Fruit fly (Drosophila melanogaster): ENCODE measurements around the gene CG43057.
A peak's percentile ranks its signal among the peaks of the same experiment; 100 is the strongest.

CG43057 gene

dm6 chr2L:8277561-8278201, 33.9 kb upstream of the CG43057 start (continued):
- TF ChIP-seq CG11695 (GFP tag; IDR thresholded peaks at IDR 0.05), result peak; percentile 99
- peak; percentile 99 for TF ChIP-seq CG10979 (tag; optimal IDR thresholded peaks at IDR 0.05)
- TF ChIP-seq ewg (GFP tag; optimal IDR thresholded peaks at IDR 0.05), result peak; percentile 94
- peak; percentile 99 for TF ChIP-seq sim (GFP tag; IDR thresholded peaks at IDR 0.05)
- peak; percentile 73 for TF ChIP-seq CG34376 (GFP tag; optimal IDR thresholded peaks at IDR 0.05)
- peak; percentile 99 for TF ChIP-seq croc (GFP tag; conservative IDR thresholded peaks at IDR 0.05)
- peak; percentile 98 for TF ChIP-seq Chrac-16 (GFP tag; optimal IDR thresholded peaks at IDR 0.05)
- peak; percentile 93 for TF ChIP-seq psq (GFP tag; optimal IDR thresholded peaks at IDR 0.05)
- no peak for TF ChIP-seq pita (GFP tag; optimal IDR thresholded peaks at IDR 0.05)
- peak; percentile 66 for TF ChIP-seq CG3995 (GFP tag; optimal IDR thresholded peaks at IDR 0.05)
- TF ChIP-seq Doc3 (GFP tag; IDR thresholded peaks at IDR 0.05; ENCODE audit: partially characterized antibody), result no peak
- TF ChIP-seq CkIIα-i1 (GFP tag; IDR thresholded peaks at IDR 0.05), result peak; percentile 78; the same call in 1 of the 2 replicates
- peak; percentile 83 for TF ChIP-seq ham (GFP tag; IDR thresholded peaks at IDR 0.05)
- 0 out of 3 replicates have a peak, but pooled peaks have one; percentile 44 for TF ChIP-seq Opbp (GFP tag; IDR thresholded peaks at IDR 0.05; ENCODE audit: partially characterized antibody)
- TF ChIP-seq slp2 (GFP tag; optimal IDR thresholded peaks at IDR 0.05), result peak; percentile 84
- peak; percentile 73 for TF ChIP-seq ftz-f1 (GFP tag; optimal IDR thresholded peaks at IDR 0.05)
- TF ChIP-seq chinmo (GFP tag; IDR thresholded peaks at IDR 0.05; ENCODE audit: partially characterized antibody), result 0 out of 4 replicates have a peak, but pooled peaks have one; percentile 51
- TF ChIP-seq CG17912 (GFP tag; optimal IDR thresholded peaks at IDR 0.05), result peak; percentile 84
- TF ChIP-seq CG4404 (GFP tag; IDR thresholded peaks at IDR 0.05), result peak; percentile 98
- peak; percentile 99 for TF ChIP-seq oc (tag; optimal IDR thresholded peaks at IDR 0.05)
- peak; percentile 99 for TF ChIP-seq CG32767 (GFP tag; IDR thresholded peaks at IDR 0.05)
- TF ChIP-seq twi (tag; optimal IDR thresholded peaks at IDR 0.05), result peak; percentile 90
- TF ChIP-seq sqz (GFP tag; optimal IDR thresholded peaks at IDR 0.05), result peak; percentile 98
- peak; percentile 92 for TF ChIP-seq Taf1 (GFP tag; IDR thresholded peaks at IDR 0.05)
- peak; percentile 93 for TF ChIP-seq cwo (GFP tag; optimal IDR thresholded peaks at IDR 0.05)
- TF ChIP-seq grau (tag; optimal IDR thresholded peaks at IDR 0.05), result peak; percentile 93
- peak; percentile 95 for TF ChIP-seq Lim3 (GFP tag; IDR thresholded peaks at IDR 0.05)
- peak; percentile 98 for TF ChIP-seq CG2202 (tag; optimal IDR thresholded peaks at IDR 0.05)
- peak; percentile 96 for TF ChIP-seq odd (GFP tag; optimal IDR thresholded peaks at IDR 0.05)
- TF ChIP-seq CG13775 (GFP tag; optimal IDR thresholded peaks at IDR 0.05), result peak; percentile 97
- no peak for TF ChIP-seq gfzf (GFP tag; optimal IDR thresholded peaks at IDR 0.05)
- TF ChIP-seq CG42726 (GFP tag; IDR thresholded peaks at IDR 0.05; ENCODE audit: partially characterized antibody), result 0 out of 2 replicates have a peak, but pooled peaks have one; percentile 16
- TF ChIP-seq rib (GFP tag; IDR thresholded peaks at IDR 0.05), result peak; percentile 97
- peak; percentile 95 for TF ChIP-seq Dbx (GFP tag; IDR thresholded peaks at IDR 0.05)
- peak; percentile 45 for TF ChIP-seq mirr (GFP tag; optimal IDR thresholded peaks at IDR 0.05)
- TF ChIP-seq crc (GFP tag; optimal IDR thresholded peaks at IDR 0.05), result peak; percentile 83
- TF ChIP-seq CG12155 (GFP tag; optimal IDR thresholded peaks at IDR 0.05), result peak; percentile 94
- TF ChIP-seq Doc2 (GFP tag; IDR thresholded peaks at IDR 0.05), result peak; percentile 83
- peak; percentile 78 for TF ChIP-seq en (GFP tag; optimal IDR thresholded peaks at IDR 0.05)
- no peak for TF ChIP-seq luna (GFP tag; optimal IDR thresholded peaks at IDR 0.05)
- peak; percentile 98 for TF ChIP-seq CG7556 (GFP tag; optimal IDR thresholded peaks at IDR 0.05)
- peak; percentile 67 for TF ChIP-seq CTCF (GFP tag; optimal IDR thresholded peaks at IDR 0.05)
- TF ChIP-seq Mrtf (GFP tag; IDR thresholded peaks at IDR 0.05), result peak; percentile 96
- peak; percentile 95 for TF ChIP-seq CG6272 (GFP tag; IDR thresholded peaks at IDR 0.05)
- peak; percentile 98 for TF ChIP-seq CG12104 (GFP tag; optimal IDR thresholded peaks at IDR 0.05)
- TF ChIP-seq wor (GFP tag; IDR thresholded peaks at IDR 0.05), result peak; percentile 97
- peak; percentile 98 for TF ChIP-seq phol (tag; optimal IDR thresholded peaks at IDR 0.05)
- peak; percentile 98 for TF ChIP-seq CG5953 (GFP tag; IDR thresholded peaks at IDR 0.05)
- peak; percentile 61 for TF ChIP-seq CG9797 (GFP tag; optimal IDR thresholded peaks at IDR 0.05)
- TF ChIP-seq nom (GFP tag; optimal IDR thresholded peaks at IDR 0.05), result peak; percentile 97

Data from whole organism, embryonic.